Worm (Caenorhabditis elegans): ENCODE data around the gene M03F8.6.

The M03F8.6 gene

DNA sequence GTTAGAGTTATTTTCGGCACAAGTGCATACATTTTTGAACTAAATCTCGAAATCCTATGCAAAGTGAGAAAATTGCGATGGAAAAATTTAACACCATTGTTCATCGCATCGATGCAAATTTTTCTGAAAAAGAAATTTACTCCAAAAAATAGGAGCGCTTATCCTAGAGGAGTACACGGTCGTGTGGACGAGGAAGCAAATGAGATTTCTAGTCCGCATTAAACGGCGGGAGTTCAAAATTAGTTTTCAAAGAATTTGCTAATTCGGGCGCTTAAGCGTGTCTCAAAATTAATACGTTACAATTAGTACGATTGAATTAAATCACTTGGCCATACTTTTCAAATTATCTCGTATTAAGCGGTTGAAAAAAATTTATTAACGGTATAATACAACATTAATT is 36.9 kb downstream of the M03F8.6 start, which contains the start of gene lrpr-1 (continued):
- TF ChIP-seq elt-1 (tag; optimal IDR thresholded peaks at IDR 0.05) (no peak), lin-39 (tag; optimal IDR thresholded peaks at IDR 0.05) (no peak)

DNA sequence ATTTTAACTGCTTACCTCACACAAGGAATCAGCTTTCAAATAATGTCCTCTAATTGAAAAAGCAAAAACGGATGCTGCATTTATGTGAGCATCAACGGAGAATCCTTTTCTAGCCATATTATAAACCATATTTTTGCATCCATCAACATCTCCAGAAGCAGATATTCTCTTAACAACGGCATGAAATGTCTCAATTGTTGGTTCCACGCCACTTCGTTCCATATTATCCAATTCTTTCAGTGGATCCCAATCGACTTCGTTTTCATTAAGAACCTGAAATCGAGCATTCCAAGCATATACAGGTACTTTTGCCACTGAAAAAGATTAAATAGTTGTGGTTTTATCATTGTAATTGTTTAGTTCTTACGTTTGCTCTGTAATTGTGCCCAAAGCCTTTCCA is 37.8 kb downstream of the M03F8.6 start:
- TF ChIP-seq nhr-10 (tag; optimal IDR thresholded peaks at IDR 0.05), result no peak
- no peak for TF ChIP-seq R02D3.7 (tag; optimal IDR thresholded peaks at IDR 0.05)
- no peak for TF ChIP-seq mab-5 (tag; optimal IDR thresholded peaks at IDR 0.05)
- no peak for TF ChIP-seq gmeb-1 (tag; optimal IDR thresholded peaks at IDR 0.05)
- TF ChIP-seq nhr-25 (tag; optimal IDR thresholded peaks at IDR 0.05), result no peak
- TF ChIP-seq sma-9 (GFP tag; optimal IDR thresholded peaks at IDR 0.05), result no peak
- TF ChIP-seq sma-9 (tag; optimal IDR thresholded peaks at IDR 0.05), result no peak
- no peak for TF ChIP-seq C34F6.9 (tag; optimal IDR thresholded peaks at IDR 0.05)
- no peak for TF ChIP-seq nhr-21 (tag; optimal IDR thresholded peaks at IDR 0.05)
- TF ChIP-seq aly-2 (tag; optimal IDR thresholded peaks at IDR 0.05), result no peak
- no peak for TF ChIP-seq blmp-1 (tag; optimal IDR thresholded peaks at IDR 0.05; ENCODE audit: insufficient read depth)
- no peak for TF ChIP-seq nhr-129 (tag; optimal IDR thresholded peaks at IDR 0.05)

DNA sequence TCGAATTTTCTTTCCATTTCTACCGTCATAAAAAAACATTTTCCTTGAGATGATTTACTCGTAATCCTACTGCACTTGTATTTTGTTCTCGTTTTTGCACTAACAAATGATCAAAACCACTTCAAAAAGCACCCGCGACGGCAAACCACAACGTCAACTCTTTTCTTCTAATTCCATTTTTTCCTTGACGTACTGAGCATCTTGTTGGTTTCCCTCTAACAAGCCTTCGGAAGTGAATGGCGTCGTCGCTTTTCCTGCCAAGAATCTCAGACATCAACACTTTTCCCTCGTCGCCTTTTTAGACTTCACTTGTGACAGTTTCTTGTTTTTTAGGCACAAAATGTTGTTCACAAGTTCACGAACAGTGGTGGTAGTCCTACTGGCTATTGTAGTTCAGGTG is 42.2 kb downstream of the M03F8.6 start, which contains the start of gene C04E6.13:
Gene C04E6.13 (plus strand): TSS at position 301 of the 400 bp plus-strand sequence.
- TF ChIP-seq ceh-16 (tag; optimal IDR thresholded peaks at IDR 0.05) (no peak), crh-2 (tag; optimal IDR thresholded peaks at IDR 0.05) (no peak), mbf-1 (tag; optimal IDR thresholded peaks at IDR 0.05) (no peak), lin-13 (GFP tag; optimal IDR thresholded peaks at IDR 0.05) (no peak), ceh-82 (tag; optimal IDR thresholded peaks at IDR 0.05) (no peak), nhr-12 (tag; optimal IDR thresholded peaks at IDR 0.05) (no peak), ZK546.5 (tag; optimal IDR thresholded peaks at IDR 0.05) (no peak), nhr-25 (tag; optimal IDR thresholded peaks at IDR 0.05) (no peak), mdl-1 (tag; optimal IDR thresholded peaks at IDR 0.05) (no peak)

DNA sequence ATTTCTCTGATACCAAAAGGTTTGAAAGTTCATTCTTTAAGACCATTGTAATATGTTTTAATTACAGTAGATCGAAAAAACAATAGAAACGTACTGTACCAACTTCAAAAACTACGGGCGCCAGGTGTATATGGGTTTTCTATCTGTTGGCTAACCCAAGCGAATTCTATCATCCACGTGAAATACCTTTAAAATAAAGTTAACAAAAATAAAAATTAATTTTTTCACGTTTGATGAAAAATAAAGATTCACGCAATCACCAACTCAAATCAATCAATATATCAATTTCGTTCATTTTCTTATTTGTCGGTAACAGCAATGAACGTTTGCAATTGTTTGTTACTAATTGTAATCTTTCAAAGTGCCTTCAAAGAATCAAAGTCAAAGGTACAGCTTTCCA is 47.6 kb downstream of the M03F8.6 start, which contains the start of gene C04E6.4:
Gene C04E6.4 (plus strand): TSS at position 301 of the 400 bp plus-strand sequence.
- TF ChIP-seq ztf-4 (tag; optimal IDR thresholded peaks at IDR 0.05) (no peak), ZK546.5 (tag; optimal IDR thresholded peaks at IDR 0.05) (no peak), aly-2 (tag; optimal IDR thresholded peaks at IDR 0.05) (no peak), sma-9 (GFP tag; optimal IDR thresholded peaks at IDR 0.05) (no peak), sma-9 (tag; optimal IDR thresholded peaks at IDR 0.05) (no peak), nhr-25 (tag; optimal IDR thresholded peaks at IDR 0.05) (no peak), ztf-11 (tag; optimal IDR thresholded peaks at IDR 0.05) (no peak), alr-1 (tag; optimal IDR thresholded peaks at IDR 0.05) (no peak), sem-4 (tag; optimal IDR thresholded peaks at IDR 0.05) (no peak), ama-1 (optimal IDR thresholded peaks at IDR 0.05) (no peak), nhr-23 (tag; optimal IDR thresholded peaks at IDR 0.05) (no peak)

DNA sequence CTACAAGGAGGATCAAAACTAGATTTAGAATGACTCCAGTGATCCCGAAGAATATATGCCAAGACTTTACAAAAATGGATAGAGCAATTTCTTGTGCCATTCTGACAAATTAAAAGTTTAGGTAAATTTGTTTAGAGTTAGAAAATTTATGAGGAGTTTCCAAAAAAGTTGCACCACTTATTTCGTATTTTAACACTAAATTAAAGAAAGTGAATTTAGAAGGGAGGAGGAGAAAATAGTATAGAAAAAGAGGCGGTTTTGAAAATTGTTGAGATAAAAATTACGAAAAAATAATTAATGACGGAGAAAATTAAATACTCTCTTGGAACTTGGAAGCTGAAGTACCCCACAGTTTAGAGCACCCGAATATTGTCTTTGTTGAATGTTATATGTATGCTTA is 48.4 kb downstream of the M03F8.6 start, which contains the start of gene srd-15:
Gene srd-15 (minus strand): TSS at position 101 of the 400 bp plus-strand sequence.
- TF ChIP-seq dmd-4 (tag; optimal IDR thresholded peaks at IDR 0.05) (no peak), lin-11 (tag; optimal IDR thresholded peaks at IDR 0.05) (no peak), snpc-4 (tag; optimal IDR thresholded peaks at IDR 0.05) (no peak), nhr-237 (tag; optimal IDR thresholded peaks at IDR 0.05) (no peak), R02D3.7 (tag; optimal IDR thresholded peaks at IDR 0.05) (no peak), skn-1 (tag; optimal IDR thresholded peaks at IDR 0.05) (no peak), ztf-1 (GFP tag; conservative IDR thresholded peaks at IDR 0.05) (no peak), sma-3 (GFP tag; optimal IDR thresholded peaks at IDR 0.05) (no peak), nhr-21 (tag; optimal IDR thresholded peaks at IDR 0.05) (no peak)
